Fruit fly (Drosophila melanogaster) whole organism, embryonic: Measurements from ENCODE around the gene Alp10.

Source experiments
- Asciz ChIP-seq: fragments of 200-800 bp; sonication (Bioruptor generic); optimal IDR thresholded peaks from 2 replicates; lab custom pipeline; 2017; ENCODE audit warnings: missing biosample characterization, mild to moderate bottlenecking, missing genetic modification characterization, missing genetic modification reagents
- B-H2 ChIP-seq: fragments of 200-800 bp; sonication (Bioruptor generic); optimal IDR thresholded peaks from 2 replicates; lab custom pipeline; 2018; ENCODE audit warnings: missing biosample characterization, mild to moderate bottlenecking, missing genetic modification characterization
- CG10565 ChIP-seq: fragments of 200-800 bp; sonication (Bioruptor generic); optimal IDR thresholded peaks from 3 replicates; lab custom pipeline; 2016; ENCODE audit warnings: missing biosample characterization, mild to moderate bottlenecking, missing genetic modification characterization
- CG11504 ChIP-seq: fragments of 200-800 bp; sonication (Bioruptor generic); optimal IDR thresholded peaks from 3 replicates; lab custom pipeline; 2019; ENCODE audit warnings: missing biosample characterization, mild to moderate bottlenecking, missing genetic modification characterization, moderate library complexity
- CG11695 ChIP-seq: fragments of 200-800 bp; sonication (Bioruptor generic); IDR thresholded peaks from 3 replicates; pipeline ENCODE4 v1.3.6; 2022; ENCODE audit warnings: missing biosample characterization, missing genetic modification characterization
- CG12236 ChIP-seq: fragments of 200-800 bp; sonication (Bioruptor generic); optimal IDR thresholded peaks from 2 replicates; lab custom pipeline; 2016; ENCODE audit warnings: missing biosample characterization, missing genetic modification characterization
- CG13287 ChIP-seq: fragments of 200-800 bp; sonication (Bioruptor generic); IDR thresholded peaks from 2 replicates; pipeline ENCODE4 v1.3.6; 2022; ENCODE audit warnings: missing biosample characterization, missing genetic modification characterization; ENCODE audit not compliant: partially characterized antibody
- CG15269 ChIP-seq: fragments of 200-800 bp; sonication (Bioruptor generic); optimal IDR thresholded peaks from 2 replicates; lab custom pipeline; 2018; ENCODE audit warnings: missing biosample characterization, mild to moderate bottlenecking, missing genetic modification characterization, moderate library complexity
- CG1603 ChIP-seq: fragments of 200-800 bp; sonication (Bioruptor generic); optimal IDR thresholded peaks from 2 replicates; lab custom pipeline; 2019; ENCODE audit warnings: missing biosample characterization, mild to moderate bottlenecking, missing genetic modification characterization, moderate library complexity
- CG17328 ChIP-seq: fragments of 200-800 bp; sonication (Bioruptor generic); IDR thresholded peaks from 2 replicates; pipeline ENCODE4 v1.3.6; 2022; ENCODE audit warnings: missing biosample characterization, missing genetic modification characterization
- CG2129 ChIP-seq: fragments of 200-800 bp; sonication (Bioruptor generic); IDR thresholded peaks from 2 replicates; pipeline ENCODE4 v1.3.6; 2022; ENCODE audit warnings: missing biosample characterization, missing genetic modification characterization; ENCODE audit not compliant: partially characterized antibody
- CG2712 ChIP-seq: fragments of 200-800 bp; optimal IDR thresholded peaks from 3 replicates; lab custom pipeline; 2019; ENCODE audit warnings: missing biosample characterization, mild to moderate bottlenecking, missing genetic modification characterization, moderate library complexity
- CG3407 ChIP-seq: fragments of 200-800 bp; sonication (Bioruptor generic); optimal IDR thresholded peaks from 2 replicates; lab custom pipeline; 2018; ENCODE audit warnings: missing biosample characterization, mild to moderate bottlenecking, missing genetic modification characterization
- CG34376 ChIP-seq: fragments of 200-800 bp; sonication (Bioruptor generic); optimal IDR thresholded peaks from 2 replicates; lab custom pipeline; 2018; ENCODE audit warnings: missing biosample characterization, mild to moderate bottlenecking, missing genetic modification characterization
- CG6791 ChIP-seq: fragments of 200-800 bp; sonication (Bioruptor generic); IDR thresholded peaks from 3 replicates; pipeline ENCODE4 v1.3.6; 2022; ENCODE audit warnings: missing biosample characterization, missing genetic modification characterization; ENCODE audit not compliant: partially characterized antibody
- CG8359 ChIP-seq: fragments of 200-800 bp; sonication (Bioruptor generic); optimal IDR thresholded peaks from 2 replicates; lab custom pipeline; 2017; ENCODE audit warnings: missing biosample characterization, mild to moderate bottlenecking, missing genetic modification characterization, borderline replicate concordance
- D ChIP-seq, 2 experiments: fragments of 200-800 bp in 1 of 2; fragments of >200 bp in 1 of 2; sonication (Bioruptor generic) in 1 of 2; optimal IDR thresholded peaks; 2 replicates in 1 of 2; 3 replicates in 1 of 2; lab custom pipeline; 2017; ENCODE audit warnings: mild to moderate bottlenecking in 1 of 2, missing biosample characterization in 1 of 2, missing genetic modification characterization in 1 of 2, missing genetic modification reagents in 1 of 2
- Dad ChIP-seq: fragments of 200-800 bp; sonication (Bioruptor generic); optimal IDR thresholded peaks from 3 replicates; lab custom pipeline; 2016; ENCODE audit warnings: missing biosample characterization, missing genetic modification characterization
- Dp ChIP-seq: fragments of 200-800 bp; sonication (Bioruptor generic); optimal IDR thresholded peaks from 2 replicates; lab custom pipeline; 2018; ENCODE audit warnings: missing biosample characterization, mild to moderate bottlenecking, missing genetic modification characterization, moderate library complexity
- ERR ChIP-seq: fragments of 200-800 bp; sonication (Bioruptor generic); optimal IDR thresholded peaks from 2 replicates; lab custom pipeline; 2016; ENCODE audit warnings: missing biosample characterization, missing genetic modification characterization
- Eip74EF ChIP-seq, 2 experiments: fragments of 200-800 bp in 1 of 2; fragments of >200 bp in 1 of 2; sonication (Bioruptor generic) in 1 of 2; optimal IDR thresholded peaks; 2 replicates each; lab custom pipeline; 2017 to 2019; ENCODE audit warnings: missing biosample characterization in 2 of 2, missing genetic modification characterization in 2 of 2, mild to moderate bottlenecking in 1 of 2, moderate library complexity in 1 of 2
- Fer3 ChIP-seq: fragments of 200-800 bp; sonication (Bioruptor generic); optimal IDR thresholded peaks from 2 replicates; lab custom pipeline; 2018; ENCODE audit warnings: missing biosample characterization, mild to moderate bottlenecking, missing genetic modification characterization, moderate library complexity
- Lim3 ChIP-seq: fragments of 200-800 bp; sonication (Bioruptor generic); IDR thresholded peaks from 2 replicates; pipeline ENCODE4 v1.3.6; 2022; ENCODE audit warnings: missing biosample characterization, missing genetic modification characterization
- Max ChIP-seq: fragments of 200-800 bp; sonication (Bioruptor generic); optimal IDR thresholded peaks from 2 replicates; lab custom pipeline; 2016; ENCODE audit warnings: missing biosample characterization, mild to moderate bottlenecking, missing genetic modification characterization
- Mes4 ChIP-seq: fragments of 200-800 bp; sonication (Bioruptor generic); optimal IDR thresholded peaks from 2 replicates; lab custom pipeline; 2016; ENCODE audit warnings: missing biosample characterization, missing genetic modification characterization
- Nf-YB ChIP-seq: fragments of 200-800 bp; sonication (Bioruptor generic); optimal IDR thresholded peaks from 3 replicates; lab custom pipeline; 2019; ENCODE audit warnings: missing biosample characterization, mild to moderate bottlenecking, missing genetic modification characterization, moderate library complexity
- Opbp ChIP-seq: fragments of 200-800 bp; sonication (Bioruptor generic); IDR thresholded peaks from 3 replicates; pipeline ENCODE4 v1.3.6; 2022; ENCODE audit warnings: missing biosample characterization, missing genetic modification characterization; ENCODE audit not compliant: partially characterized antibody
- Trl ChIP-seq, 3 experiments: fragments of >200 bp in 2 of 3; fragments of 200-800 bp in 1 of 3; sonication (Bioruptor generic) in 1 of 3; optimal IDR thresholded peaks; 2 replicates in 1 of 3; 3 replicates in 2 of 3; lab custom pipeline; 2016 to 2017; ENCODE audit warnings: missing biosample characterization in 1 of 3, missing genetic modification characterization in 1 of 3
- ab ChIP-seq: fragments of 200-800 bp; sonication (Bioruptor generic); optimal IDR thresholded peaks from 2 replicates; lab custom pipeline; 2016; ENCODE audit warnings: missing biosample characterization, missing genetic modification characterization
- ara ChIP-seq: fragments of 200-800 bp; sonication (Bioruptor generic); IDR thresholded peaks from 2 replicates; pipeline ENCODE4 v1.3.6; 2022; ENCODE audit warnings: missing biosample characterization, missing genetic modification characterization
- ase ChIP-seq: fragments of 200-800 bp; sonication (Bioruptor generic); IDR thresholded peaks from 3 replicates; pipeline ENCODE4 v1.3.6; 2022; ENCODE audit warnings: missing biosample characterization, missing genetic modification characterization
- dimm ChIP-seq: fragments of 200-800 bp; sonication (Bioruptor generic); IDR thresholded peaks from 2 replicates; pipeline ENCODE4 v1.3.6; 2022; ENCODE audit warnings: missing biosample characterization, missing genetic modification characterization
- dm ChIP-seq: fragments of 200-800 bp; sonication (Bioruptor generic); optimal IDR thresholded peaks from 3 replicates; lab custom pipeline; 2016; ENCODE audit warnings: missing biosample characterization, missing genetic modification characterization
- dmrt11E ChIP-seq: fragments of 200-800 bp; sonication (Bioruptor generic); optimal IDR thresholded peaks from 3 replicates; lab custom pipeline; 2018; ENCODE audit warnings: missing biosample characterization, mild to moderate bottlenecking, missing genetic modification characterization, moderate library complexity
- ems ChIP-seq: fragments of 200-800 bp; sonication (Bioruptor generic); optimal IDR thresholded peaks from 3 replicates; lab custom pipeline; 2016; ENCODE audit warnings: missing biosample characterization, missing genetic modification characterization
- exex ChIP-seq: fragments of 200-800 bp; sonication (Bioruptor generic); optimal IDR thresholded peaks from 4 replicates; lab custom pipeline; 2018; ENCODE audit warnings: missing biosample characterization, mild to moderate bottlenecking, missing genetic modification characterization, moderate library complexity
- fd3F ChIP-seq: fragments of 200-800 bp; sonication (Bioruptor generic); optimal IDR thresholded peaks from 2 replicates; lab custom pipeline; 2018; ENCODE audit warnings: missing biosample characterization, mild to moderate bottlenecking, missing genetic modification characterization, moderate library complexity
- fd96Cb ChIP-seq: fragments of 200-800 bp; sonication (Bioruptor generic); optimal IDR thresholded peaks from 2 replicates; lab custom pipeline; 2018; ENCODE audit warnings: missing biosample characterization, mild to moderate bottlenecking, missing genetic modification characterization, moderate library complexity
- grau ChIP-seq: fragments of 200-800 bp; optimal IDR thresholded peaks from 3 replicates; lab custom pipeline; 2019; ENCODE audit warnings: missing biosample characterization, mild to moderate bottlenecking, missing genetic modification characterization, moderate library complexity
- gsb ChIP-seq: fragments of 200-800 bp; sonication (Bioruptor generic); IDR thresholded peaks from 2 replicates; pipeline ENCODE4 v1.3.6; 2022; ENCODE audit warnings: missing biosample characterization, missing genetic modification characterization
- gt ChIP-seq: fragments of 200-800 bp; sonication (Bioruptor generic); IDR thresholded peaks from 2 replicates; pipeline ENCODE4 v1.3.6; 2022; ENCODE audit warnings: missing biosample characterization, missing genetic modification characterization
- hth ChIP-seq: fragments of >200 bp; optimal IDR thresholded peaks from 2 replicates; lab custom pipeline; 2017; ENCODE audit warnings: inconsistent platforms
- p53 ChIP-seq: fragments of 200-800 bp; sonication (Bioruptor generic); optimal IDR thresholded peaks from 2 replicates; lab custom pipeline; 2016; ENCODE audit warnings: missing biosample characterization, missing genetic modification characterization
- seq ChIP-seq: fragments of 200-800 bp; sonication (Bioruptor generic); IDR thresholded peaks from 2 replicates; pipeline ENCODE4 v1.3.6; 2022; ENCODE audit warnings: missing biosample characterization, missing genetic modification characterization
- sima ChIP-seq: fragments of 200-800 bp; sonication (Bioruptor generic); optimal IDR thresholded peaks from 2 replicates; lab custom pipeline; 2016; ENCODE audit warnings: missing biosample characterization, missing genetic modification characterization
- wor ChIP-seq: fragments of 200-800 bp; sonication (Bioruptor generic); IDR thresholded peaks from 2 replicates; pipeline ENCODE4 v1.3.6; 2022; ENCODE audit warnings: missing biosample characterization, missing genetic modification characterization
- zfh1 ChIP-seq: fragments of 200-800 bp; sonication (Bioruptor generic); IDR thresholded peaks from 3 replicates; pipeline ENCODE4 v1.3.6; 2022; ENCODE audit warnings: missing biosample characterization, missing genetic modification characterization
- zfh2 ChIP-seq: fragments of 200-800 bp; sonication (Bioruptor generic); optimal IDR thresholded peaks from 2 replicates; lab custom pipeline; 2016; ENCODE audit warnings: missing biosample characterization, missing genetic modification characterization

Gene Alp10

DNA sequence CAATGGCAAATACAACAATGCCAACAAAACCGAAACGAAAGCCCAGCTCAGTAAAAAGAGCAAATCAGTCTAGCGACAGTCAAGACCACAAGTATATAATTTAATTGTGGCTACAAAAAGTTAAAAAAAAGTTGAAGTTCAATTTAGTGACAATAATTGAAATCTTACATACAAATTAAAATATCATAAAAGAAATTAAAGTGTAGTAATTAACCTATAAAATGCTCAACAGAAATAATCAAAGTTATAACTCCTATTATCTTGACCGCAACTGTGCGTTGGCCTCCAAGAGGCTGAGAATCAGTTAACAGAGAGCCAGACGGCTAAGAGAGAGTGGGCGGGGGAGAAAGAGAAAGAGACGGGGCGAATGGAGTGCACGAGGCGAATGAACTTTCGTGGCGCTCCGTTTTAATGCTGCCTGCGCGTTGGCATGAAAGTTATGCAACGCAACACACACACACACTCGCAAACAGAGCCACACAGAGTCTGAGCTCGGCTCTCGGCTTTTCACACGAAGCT, 16.7 kb upstream of the Alp10 start (continued):
- TF ChIP-seq CG11504 (tag; lab: Kevin White, UChicago) = peak; percentile 91
- TF ChIP-seq dm (GFP tag; lab: Kevin White, UChicago) = peak; percentile 39
- TF ChIP-seq ase (GFP tag; lab: Robert Waterston, UW) = peak; percentile 41; the same call in 1 of the 3 replicates
- peak; percentile 36; the same call in 1 of the 2 replicates for TF ChIP-seq gt (GFP tag; lab: Robert Waterston, UW)
- TF ChIP-seq CG34376 (GFP tag; lab: Kevin White, UChicago) = no peak
- peak; percentile 6 to 46 for TF ChIP-seq Trl (optimal IDR thresholded peaks at IDR 0.05; lab: Kevin White, UChicago)
- peak; percentile 27 for TF ChIP-seq Trl (GFP tag; optimal IDR thresholded peaks at IDR 0.05; lab: Kevin White, UChicago)
- peak; percentile 89 for TF ChIP-seq fd96Cb (tag; lab: Kevin White, UChicago)
- TF ChIP-seq gsb = no peak; the same call in 1 of the 2 replicates
- TF ChIP-seq CG2712 (tag; lab: Kevin White, UChicago) = peak; percentile 95
- TF ChIP-seq Fer3 = peak; percentile 63
- no peak for TF ChIP-seq D (optimal IDR thresholded peaks at IDR 0.05; lab: Kevin White, UChicago)
- TF ChIP-seq D (GFP tag; optimal IDR thresholded peaks at IDR 0.05; lab: Kevin White, UChicago) = peak; percentile 81
- TF ChIP-seq Max (GFP tag; lab: Kevin White, UChicago) = peak; percentile 63
- no peak for TF ChIP-seq Lim3 (GFP tag; lab: Robert Waterston, UW)
- no peak for TF ChIP-seq Opbp (GFP tag; lab: Robert Waterston, UW)
- peak; percentile 47 for TF ChIP-seq CG8359 (GFP tag; lab: Kevin White, UChicago)
- TF ChIP-seq seq (GFP tag; lab: Robert Waterston, UW) = peak; percentile 37; the same call in 1 of the 2 replicates
- TF ChIP-seq Dp (GFP tag; lab: Kevin White, UChicago) = no peak
- TF ChIP-seq CG6791 (GFP tag; lab: Robert Waterston, UW) = no peak
- peak; percentile 63 for TF ChIP-seq CG11695 (GFP tag; lab: Robert Waterston, UW)
- TF ChIP-seq CG10565 (GFP tag; lab: Kevin White, UChicago) = peak; percentile 3
- peak; percentile 81 for TF ChIP-seq CG3407 (GFP tag; lab: Kevin White, UChicago)
- TF ChIP-seq dimm (GFP tag; lab: Robert Waterston, UW) = peak; percentile 33; the same call in 1 of the 2 replicates
- TF ChIP-seq dmrt11E (tag; lab: Kevin White, UChicago) = peak; percentile 86
- TF ChIP-seq grau (tag; lab: Kevin White, UChicago) = peak; percentile 85
- no peak for TF ChIP-seq CG2129 (GFP tag; lab: Robert Waterston, UW)
- no peak for TF ChIP-seq zfh2 (GFP tag; lab: Kevin White, UChicago)
- no peak for TF ChIP-seq B-H2 (GFP tag; lab: Kevin White, UChicago)
- peak; percentile 51 for TF ChIP-seq CG12236 (GFP tag; lab: Kevin White, UChicago)
- peak; percentile 77 for TF ChIP-seq Nf-YB (GFP tag; lab: Kevin White, UChicago)
- no peak for TF ChIP-seq p53 (GFP tag; lab: Kevin White, UChicago)
- peak; percentile 32 for TF ChIP-seq CG1603 (tag; lab: Kevin White, UChicago)
- TF ChIP-seq zfh1 = 0 out of 3 replicates have a peak, but pooled peaks have one; percentile 23
- TF ChIP-seq Eip74EF (GFP tag; optimal IDR thresholded peaks at IDR 0.05; lab: Kevin White, UChicago) = peak in 1 of 2 experiments; percentile 89
- peak; percentile 51 for TF ChIP-seq Mes4
- no peak for TF ChIP-seq sima (GFP tag; lab: Kevin White, UChicago)
- TF ChIP-seq Asciz (GFP tag; lab: Kevin White, UChicago) = peak; percentile 83
- peak; percentile 91 for TF ChIP-seq CG17328 (GFP tag; lab: Robert Waterston, UW)
- peak; percentile 82 for TF ChIP-seq CG15269 (tag; lab: Kevin White, UChicago)
- peak; percentile 42 for TF ChIP-seq fd3F (GFP tag; lab: Kevin White, UChicago)
- no peak for TF ChIP-seq ems (GFP tag; lab: Kevin White, UChicago)
- TF ChIP-seq wor = peak; percentile 65
- no peak for TF ChIP-seq ERR (GFP tag; lab: Kevin White, UChicago)
- TF ChIP-seq exex (tag; lab: Kevin White, UChicago) = no peak
- no peak for TF ChIP-seq hth (lab: Kevin White, UChicago)
- TF ChIP-seq Dad = peak; percentile 41
- TF ChIP-seq CG13287 = no peak
- peak; percentile 83 for TF ChIP-seq ara
- no peak for TF ChIP-seq ab (GFP tag; lab: Kevin White, UChicago)
